Fruit fly (Drosophila melanogaster) whole organism, adult: ENCODE results near the gene Os-C.

ENCODE experiments used
- CG11617 ChIP-seq: fragments of 200-800 bp; sonication (Bioruptor generic); optimal IDR thresholded peaks from 2 replicates; lab custom pipeline; 2017; ENCODE audit warnings: mild to moderate bottlenecking, missing biosample characterization, missing genetic modification reagents, missing genetic modification characterization
- CG12768 ChIP-seq: fragments of 200-800 bp; sonication (Bioruptor generic); optimal IDR thresholded peaks from 2 replicates; lab custom pipeline; 2017; ENCODE audit warnings: missing biosample characterization, missing genetic modification characterization, mild to moderate bottlenecking, moderate library complexity, missing genetic modification reagents
- CG14711 ChIP-seq: fragments of 200-800 bp; sonication (Bioruptor generic); optimal IDR thresholded peaks from 2 replicates; lab custom pipeline; 2018; ENCODE audit warnings: missing biosample characterization, mild to moderate bottlenecking, missing genetic modification characterization, moderate library complexity
- CG1620 ChIP-seq: fragments of 200-800 bp; sonication (Bioruptor generic); optimal IDR thresholded peaks from 2 replicates; lab custom pipeline; 2016; ENCODE audit warnings: missing biosample characterization, missing genetic modification characterization
- CG33017 ChIP-seq: fragments of 200-800 bp; sonication (Bioruptor generic); optimal IDR thresholded peaks from 2 replicates; lab custom pipeline; 2018; ENCODE audit warnings: missing biosample characterization, mild to moderate bottlenecking, missing genetic modification characterization, moderate library complexity
- CG5204 ChIP-seq: fragments of 200-800 bp; sonication (Bioruptor generic); optimal IDR thresholded peaks from 2 replicates; lab custom pipeline; 2016; ENCODE audit warnings: missing biosample characterization, missing genetic modification characterization
- CG7045 ChIP-seq: fragments of 200-800 bp; sonication (Bioruptor generic); optimal IDR thresholded peaks from 2 replicates; lab custom pipeline; 2017; ENCODE audit warnings: missing biosample characterization, mild to moderate bottlenecking, missing genetic modification characterization
- CG7101 ChIP-seq: fragments of 200-800 bp; sonication (Bioruptor generic); optimal IDR thresholded peaks from 2 replicates; lab custom pipeline; 2018; ENCODE audit warnings: missing biosample characterization, mild to moderate bottlenecking, missing genetic modification characterization, moderate library complexity
- Clk ChIP-seq: fragments of 200-800 bp; sonication (Bioruptor generic); optimal IDR thresholded peaks from 2 replicates; lab custom pipeline; 2017; ENCODE audit warnings: missing biosample characterization, missing genetic modification characterization
- Crg-1 ChIP-seq: fragments of 200-800 bp; sonication (Bioruptor generic); optimal IDR thresholded peaks from 2 replicates; lab custom pipeline; 2016; ENCODE audit warnings: missing biosample characterization, missing genetic modification characterization
- Hr96 ChIP-seq: fragments of 200-800 bp; sonication (Bioruptor generic); optimal IDR thresholded peaks from 2 replicates; lab custom pipeline; 2016; ENCODE audit warnings: missing biosample characterization, missing genetic modification characterization
- Mnt ChIP-seq: fragments of 200-800 bp; sonication (Bioruptor generic); optimal IDR thresholded peaks from 2 replicates; lab custom pipeline; 2016; ENCODE audit warnings: missing biosample characterization, mild to moderate bottlenecking, missing genetic modification characterization
- bab1 ChIP-seq: fragments of 200-800 bp; sonication (Bioruptor generic); optimal IDR thresholded peaks from 3 replicates; lab custom pipeline; 2019; ENCODE audit warnings: missing biosample characterization, mild to moderate bottlenecking, missing genetic modification characterization, moderate library complexity
- cic ChIP-seq: fragments of 200-800 bp; sonication (Bioruptor generic); optimal IDR thresholded peaks from 2 replicates; lab custom pipeline; 2017; ENCODE audit warnings: missing biosample characterization, mild to moderate bottlenecking, missing genetic modification characterization, moderate library complexity
- cnc ChIP-seq, 2 experiments: fragments of >200 bp; optimal IDR thresholded peaks; 2 replicates each; lab custom pipeline; 2017
- kay ChIP-seq: fragments of 200-800 bp; sonication (Bioruptor generic); peaks from one replicate; lab custom pipeline; 2016; ENCODE audit warnings: missing biosample characterization, missing genetic modification characterization, borderline replicate concordance
- ovo ChIP-seq: fragments of 200-800 bp; sonication (Bioruptor generic); optimal IDR thresholded peaks from 2 replicates; lab custom pipeline; 2016; ENCODE audit warnings: missing biosample characterization, missing genetic modification characterization
- pad ChIP-seq: fragments of 200-800 bp; sonication (Bioruptor generic); optimal IDR thresholded peaks from 3 replicates; lab custom pipeline; 2017; ENCODE audit warnings: missing biosample characterization, missing genetic modification characterization, mild to moderate bottlenecking, moderate library complexity, missing genetic modification reagents
- tj ChIP-seq: fragments of 200-800 bp; sonication (Bioruptor generic); optimal IDR thresholded peaks from 3 replicates; lab custom pipeline; 2017; ENCODE audit warnings: missing biosample characterization, mild to moderate bottlenecking, missing genetic modification characterization, moderate library complexity
- toe ChIP-seq: fragments of 200-800 bp; sonication (Bioruptor generic); optimal IDR thresholded peaks from 2 replicates; lab custom pipeline; 2016; ENCODE audit warnings: missing biosample characterization, missing genetic modification characterization

Os-C gene

dm6 chr3R:7978379-7979009 lies at the start of gene Os-C, which contains the start of gene CD98hc:
Gene Os-C, plus strand, starts transcription at chr3R:7978959.
Gene CD98hc, minus strand, starts transcription at chr3R:7978428.
- peak; percentile 95 for TF ChIP-seq tj (GFP tag; lab: Kevin White, UChicago)
- TF ChIP-seq ovo: no peak

DNA sequence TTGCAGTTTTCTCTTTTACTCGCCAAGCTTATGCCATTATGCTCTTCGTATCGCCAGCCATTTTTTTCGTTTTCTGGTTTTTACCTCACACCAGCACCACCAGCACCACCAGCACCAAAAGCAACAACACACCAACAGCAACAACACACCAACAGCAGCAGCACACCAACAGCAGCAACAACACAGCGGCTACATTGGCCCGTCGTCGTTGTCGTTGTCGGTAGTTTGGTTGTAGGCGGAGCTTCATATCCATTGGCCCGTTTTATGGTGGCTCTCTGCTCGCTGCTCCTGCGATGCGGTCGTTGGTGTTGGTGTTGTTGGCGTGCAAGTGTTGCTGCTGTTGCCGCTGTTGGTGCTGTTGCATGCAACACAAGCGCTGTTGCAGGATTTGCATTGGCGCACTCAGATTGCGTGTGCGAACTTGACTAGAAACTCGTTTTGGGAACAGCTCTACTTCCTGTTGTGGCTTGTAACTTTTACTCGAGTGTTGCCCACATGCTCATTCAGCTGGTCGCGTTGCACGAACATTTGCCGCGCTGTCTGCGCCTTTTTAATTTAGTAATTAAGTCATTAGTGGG lies 41.9 kb upstream of the Os-C start:
- no peak for TF ChIP-seq CG11617 (GFP tag; lab: Kevin White, UChicago)
- TF ChIP-seq CG12768 (GFP tag; lab: Kevin White, UChicago): no peak

DNA sequence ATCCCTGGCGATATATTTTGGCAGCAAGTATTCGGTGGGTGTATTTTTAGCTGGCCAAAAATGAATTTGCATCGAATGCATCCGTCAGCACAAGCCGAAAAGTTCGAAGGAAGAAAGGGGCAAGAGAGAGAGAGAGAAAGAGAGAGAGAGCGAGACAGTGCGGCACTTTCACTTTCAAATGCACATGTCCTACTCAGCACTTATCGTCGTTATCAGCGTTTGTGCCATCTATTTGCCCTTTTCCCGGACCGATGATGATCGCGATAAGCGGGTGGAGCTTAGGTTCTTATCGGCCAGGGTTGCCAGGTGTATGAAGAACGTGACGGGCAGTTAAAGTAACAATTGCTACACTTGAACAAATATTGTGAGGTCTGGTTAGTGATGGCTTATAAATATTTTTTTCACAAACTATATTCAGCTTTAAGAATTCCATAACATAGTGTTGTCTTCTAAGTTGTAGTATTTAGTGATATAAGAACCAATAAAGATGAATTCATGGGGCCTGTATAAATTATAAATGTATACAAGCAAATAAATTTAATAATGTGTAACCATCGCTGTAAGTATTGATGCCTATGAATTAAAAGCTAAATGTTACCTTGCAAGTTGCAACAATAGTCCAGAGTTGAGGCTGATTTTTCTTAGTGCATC lies 33.9 kb upstream of the Os-C start:
- TF ChIP-seq CG14711 (tag; lab: Kevin White, UChicago) (peak; percentile 85), Crg-1 (no peak), CG33017 (tag; lab: Kevin White, UChicago) (peak; percentile 68), CG1620 (no peak), cic (GFP tag; lab: Kevin White, UChicago) (peak; percentile 15), Hr96 (GFP tag; lab: Kevin White, UChicago) (peak; percentile 26), CG5204 (GFP tag; lab: Kevin White, UChicago) (peak; percentile 68), CG12768 (GFP tag; lab: Kevin White, UChicago) (peak; percentile 65), tj (GFP tag; lab: Kevin White, UChicago) (peak; percentile 51), cnc (optimal IDR thresholded peaks at IDR 0.05; lab: Kevin White, UChicago) (peak in 1 of 2 experiments; percentile 14), CG11617 (GFP tag; lab: Kevin White, UChicago) (peak; percentile 80), pad (GFP tag; lab: Kevin White, UChicago) (peak; percentile 16), CG7101 (tag; lab: Kevin White, UChicago) (peak; percentile 64), CG7045 (GFP tag; lab: Kevin White, UChicago) (peak; percentile 5), Mnt (GFP tag; lab: Kevin White, UChicago) (peak; percentile 46), toe (GFP tag; lab: Kevin White, UChicago) (no peak), kay (GFP tag; lab: Kevin White, UChicago) (no peak)

DNA sequence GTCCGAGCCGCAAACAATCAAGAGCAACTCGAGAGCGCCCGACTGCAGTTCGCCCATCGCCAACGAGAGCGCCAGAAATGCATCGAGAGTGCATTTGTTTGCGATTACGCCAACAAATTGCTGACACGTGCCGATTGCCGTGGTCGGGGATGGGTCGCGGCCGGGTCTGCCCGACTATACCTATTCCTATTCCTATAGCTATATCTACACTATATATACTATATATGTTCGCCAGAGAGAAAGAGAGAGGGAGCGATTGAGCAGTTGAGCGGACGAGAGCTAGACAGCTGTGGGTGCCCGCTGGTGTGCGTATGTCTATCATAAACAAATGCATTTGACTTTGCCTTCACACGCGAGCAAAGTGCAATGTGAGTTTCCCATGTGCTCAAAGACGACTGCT lies 31.4 kb upstream of the Os-C start:
- TF ChIP-seq CG7101 (tag; lab: Kevin White, UChicago): peak; percentile 5
- TF ChIP-seq CG14711 (tag; lab: Kevin White, UChicago): peak; percentile 18
- no peak for TF ChIP-seq cnc (optimal IDR thresholded peaks at IDR 0.05; lab: Kevin White, UChicago)
- peak; percentile 97 for TF ChIP-seq kay (GFP tag; lab: Kevin White, UChicago)
- TF ChIP-seq CG11617 (GFP tag; lab: Kevin White, UChicago): peak; percentile 24
- TF ChIP-seq pad (GFP tag; lab: Kevin White, UChicago): peak; percentile 28
- no peak for TF ChIP-seq Crg-1
- TF ChIP-seq CG5204 (GFP tag; lab: Kevin White, UChicago): no peak
- peak; percentile 83 for TF ChIP-seq CG12768 (GFP tag; lab: Kevin White, UChicago)
- peak; percentile 41 for TF ChIP-seq toe (GFP tag; lab: Kevin White, UChicago)
- peak; percentile 80 for TF ChIP-seq tj (GFP tag; lab: Kevin White, UChicago)
- peak; percentile 92 for TF ChIP-seq cic (GFP tag; lab: Kevin White, UChicago)
- peak; percentile 40 for TF ChIP-seq CG33017 (tag; lab: Kevin White, UChicago)
- TF ChIP-seq Mnt (GFP tag; lab: Kevin White, UChicago): peak; percentile 96
- TF ChIP-seq ovo: no peak
- TF ChIP-seq CG1620: no peak
- TF ChIP-seq Clk (GFP tag; lab: Kevin White, UChicago): peak; percentile 52
- peak; percentile 44 for TF ChIP-seq Hr96 (GFP tag; lab: Kevin White, UChicago)
- peak; percentile 4 for TF ChIP-seq CG7045 (GFP tag; lab: Kevin White, UChicago)
- TF ChIP-seq bab1 (GFP tag; lab: Kevin White, UChicago): peak; percentile 50

DNA sequence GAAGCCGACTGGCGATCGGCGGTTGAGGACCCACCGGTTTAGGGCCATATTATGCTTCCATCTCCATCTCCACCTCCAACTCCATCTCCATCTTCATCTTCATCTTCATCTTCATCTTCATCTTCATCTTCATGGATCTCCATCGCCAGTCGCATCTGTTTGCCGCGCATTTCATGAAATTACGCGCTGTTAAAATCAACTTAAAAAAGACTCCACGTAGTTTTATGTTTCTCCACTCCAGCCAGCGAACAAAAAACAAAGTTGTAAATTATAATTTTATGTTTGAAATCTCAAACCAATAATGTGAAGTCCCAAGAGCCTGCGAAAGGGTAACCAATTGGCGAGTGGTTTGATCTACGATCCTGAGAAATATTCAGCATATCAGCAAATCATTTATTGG lies 28.6 kb upstream of the Os-C start:
- TF ChIP-seq CG7045 (GFP tag; lab: Kevin White, UChicago) (no peak), toe (GFP tag; lab: Kevin White, UChicago) (no peak), ovo (no peak), cnc (optimal IDR thresholded peaks at IDR 0.05; lab: Kevin White, UChicago) (no peak)

- TF ChIP-seq CG5204 (GFP tag; lab: Kevin White, UChicago) (no peak), bab1 (GFP tag; lab: Kevin White, UChicago) (no peak), Crg-1 (no peak), cnc (optimal IDR thresholded peaks at IDR 0.05; lab: Kevin White, UChicago) (no peak), CG11617 (GFP tag; lab: Kevin White, UChicago) (no peak), Mnt (GFP tag; lab: Kevin White, UChicago) (no peak), CG1620 (no peak), CG7101 (tag; lab: Kevin White, UChicago) (no peak), CG12768 (GFP tag; lab: Kevin White, UChicago) (no peak), CG33017 (tag; lab: Kevin White, UChicago) (no peak), cic (GFP tag; lab: Kevin White, UChicago) (no peak), toe (GFP tag; lab: Kevin White, UChicago) (no peak)
These were observed 25.5 kb upstream of the Os-C start for dm6 chr3R:7953041-7953788.
